Fruit fly (Drosophila melanogaster) whole organism, pupa: ENCODE results near the gene CG31638.

Experiments
- CG8301 ChIP-seq: fragments of 200-800 bp; sonication (Bioruptor generic); optimal IDR thresholded peaks from 2 replicates; lab custom pipeline; 2018; ENCODE audit warnings: missing biosample characterization, mild to moderate bottlenecking, missing genetic modification characterization
- CG9948 ChIP-seq: fragments of 200-800 bp; sonication (Bioruptor generic); optimal IDR thresholded peaks from 2 replicates; lab custom pipeline; 2018; ENCODE audit warnings: missing biosample characterization, mild to moderate bottlenecking, missing genetic modification characterization, moderate library complexity
- EcR ChIP-seq: fragments of 200-800 bp; sonication (Bioruptor generic); optimal IDR thresholded peaks from 3 replicates; lab custom pipeline; 2019; ENCODE audit warnings: missing biosample characterization, missing genetic modification characterization, mild to moderate bottlenecking, moderate library complexity, missing genetic modification reagents
- Pif1A ChIP-seq: fragments of 200-800 bp; sonication (Bioruptor generic); optimal IDR thresholded peaks from 3 replicates; lab custom pipeline; 2016; ENCODE audit warnings: missing biosample characterization, missing genetic modification characterization
- Snoo ChIP-seq: fragments of 200-800 bp; sonication (Bioruptor generic); optimal IDR thresholded peaks from 3 replicates; lab custom pipeline; 2017; ENCODE audit warnings: missing biosample characterization, mild to moderate bottlenecking, missing genetic modification characterization, inconsistent platforms
- fd96Ca ChIP-seq: fragments of 200-800 bp; sonication (Bioruptor generic); IDR thresholded peaks from 3 replicates; pipeline ENCODE4 v1.3.6; 2022; ENCODE audit warnings: missing biosample characterization, missing genetic modification characterization
- gl ChIP-seq: fragments of 200-800 bp; sonication (Bioruptor generic); optimal IDR thresholded peaks from 2 replicates; lab custom pipeline; 2018; ENCODE audit warnings: missing biosample characterization, mild to moderate bottlenecking, missing genetic modification characterization

CG31638 gene

DNA sequence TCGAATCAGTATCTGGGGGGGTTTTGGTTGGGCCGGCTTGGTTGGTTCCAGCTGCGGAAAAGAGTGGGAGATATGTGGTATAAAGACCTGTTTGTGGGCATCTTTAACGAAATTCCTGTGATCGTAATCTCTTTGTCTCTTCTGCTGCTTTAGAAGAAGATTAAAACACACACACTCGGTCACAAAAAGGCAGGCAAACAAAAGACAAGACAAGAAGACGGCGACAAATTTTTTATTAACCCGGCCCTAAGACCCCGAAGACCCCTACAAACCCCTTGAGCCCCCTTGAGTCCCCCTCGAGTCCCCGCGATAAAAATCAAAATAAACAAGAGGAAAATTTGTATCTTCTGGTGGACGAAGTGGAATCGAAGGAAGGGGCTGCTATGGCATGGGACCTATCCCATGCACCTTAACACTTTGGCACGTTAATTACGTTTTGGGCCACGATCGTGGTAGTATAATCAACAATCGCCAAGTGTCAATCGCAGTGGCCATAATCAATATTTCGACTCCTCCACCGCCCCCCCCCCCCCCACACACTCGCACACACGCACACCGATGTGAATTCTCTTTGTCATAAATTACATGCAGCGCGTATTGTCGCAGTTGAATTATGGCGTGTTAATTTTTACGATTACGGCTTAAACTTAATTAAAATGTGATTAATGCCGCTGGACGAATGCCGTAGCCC, 43.4 kb downstream of the CG31638 start:
- TF ChIP-seq CG9948, result no peak

DNA sequence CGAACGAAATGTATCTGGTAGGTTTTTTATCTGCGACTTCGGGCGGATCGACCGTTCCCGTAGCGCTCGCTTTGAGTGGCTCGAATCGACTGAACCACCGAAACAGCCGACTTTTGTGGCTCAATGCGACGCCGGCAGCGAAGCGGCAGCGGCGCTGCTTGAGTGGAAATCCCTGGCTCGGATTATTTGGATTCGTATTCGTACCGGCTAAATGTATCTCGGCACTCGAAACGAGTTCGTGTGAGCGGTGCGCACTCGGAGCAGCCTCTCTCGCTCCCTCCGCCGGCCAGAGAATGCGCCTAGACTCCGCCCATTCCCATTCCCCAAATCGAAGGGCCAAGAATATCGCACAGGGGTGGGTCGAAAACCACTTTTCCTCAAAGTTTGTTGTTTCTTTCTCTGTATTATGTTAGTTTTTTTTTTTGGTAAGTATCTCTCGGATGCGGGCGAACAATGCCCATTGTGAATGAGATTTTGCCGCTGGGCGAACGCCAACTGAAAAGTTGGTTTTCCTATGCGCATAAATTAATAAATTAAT, 45.3 kb downstream of the CG31638 start:
- no peak for TF ChIP-seq Snoo (tag; lab: Kevin White, UChicago)
- TF ChIP-seq EcR (GFP tag; lab: Kevin White, UChicago), result peak; percentile 3
- TF ChIP-seq CG8301 (tag; lab: Kevin White, UChicago), result no peak

DNA sequence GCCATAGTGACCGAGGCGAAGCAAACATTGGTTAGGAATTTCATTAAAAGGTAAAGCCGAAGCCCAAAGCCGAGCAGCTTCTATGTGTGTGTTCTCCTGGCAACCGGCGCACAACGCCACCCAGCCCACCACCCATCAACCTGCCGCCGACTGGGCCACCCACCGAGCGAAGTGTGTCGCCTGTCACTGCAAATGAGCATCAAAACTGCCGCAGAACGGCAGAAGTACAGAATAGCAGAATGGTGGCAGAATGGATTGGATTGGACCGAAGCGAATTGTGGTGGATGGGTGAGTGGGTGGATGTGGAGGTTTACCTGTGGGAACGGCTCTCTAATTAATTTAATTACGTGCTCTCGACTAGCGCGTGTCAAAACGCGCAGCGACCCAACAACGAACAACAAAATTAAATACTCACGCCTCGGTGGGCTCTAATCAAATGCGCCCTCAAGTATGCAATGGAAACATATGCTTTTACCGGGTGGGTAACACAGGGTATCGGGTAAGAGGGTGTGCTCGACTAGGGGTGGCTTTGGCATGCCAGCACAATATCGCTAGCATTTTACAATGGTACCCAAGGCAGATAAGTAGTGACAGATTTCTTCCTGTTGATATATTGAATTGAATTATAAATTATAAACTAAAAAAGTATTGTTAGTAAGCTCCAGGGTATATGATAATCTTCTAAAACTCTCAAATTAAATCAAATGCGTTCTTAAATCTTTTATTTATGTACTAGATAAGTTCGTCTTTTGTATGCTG, 48.9 kb downstream of the CG31638 start:
- no peak for TF ChIP-seq EcR (GFP tag; lab: Kevin White, UChicago)
- TF ChIP-seq Pif1A, result no peak
- no peak for TF ChIP-seq fd96Ca (GFP tag; lab: Robert Waterston, UW)
- no peak for TF ChIP-seq gl
